Worm (Caenorhabditis elegans): ENCODE results near the gene T06E4.21.

- TF ChIP-seq zip-8 (tag; optimal IDR thresholded peaks at IDR 0.05) (no peak), elt-3 (tag; optimal IDR thresholded peaks at IDR 0.05) (no peak), mep-1 (tag; optimal IDR thresholded peaks at IDR 0.05) (no peak), lin-13 (tag; optimal IDR thresholded peaks at IDR 0.05) (no peak), bed-3 (GFP tag; optimal IDR thresholded peaks at IDR 0.05) (no peak), ceh-83 (GFP tag; optimal IDR thresholded peaks at IDR 0.05) (no peak), snpc-4 (tag; optimal IDR thresholded peaks at IDR 0.05) (no peak), blmp-1 (tag; optimal IDR thresholded peaks at IDR 0.05) (no peak), mls-2 (tag; optimal IDR thresholded peaks at IDR 0.05) (no peak), elt-1 (tag; optimal IDR thresholded peaks at IDR 0.05; ENCODE audit: borderline replicate concordance, insufficient read depth) (no peak), unc-39 (tag; optimal IDR thresholded peaks at IDR 0.05) (no peak), nhr-28 (tag; optimal IDR thresholded peaks at IDR 0.05) (no peak), nhr-237 (tag; optimal IDR thresholded peaks at IDR 0.05) (no peak), lsy-2 (tag; optimal IDR thresholded peaks at IDR 0.05) (no peak)
Measured at ce11 chrV:9632348-9632747, 19.0 kb upstream of the T06E4.21 start.

Data from whole organism, mixed stage, embryonic.